Worm (Caenorhabditis elegans): ENCODE data around the gene F42A9.7.

Gene F42A9.7

DNA sequence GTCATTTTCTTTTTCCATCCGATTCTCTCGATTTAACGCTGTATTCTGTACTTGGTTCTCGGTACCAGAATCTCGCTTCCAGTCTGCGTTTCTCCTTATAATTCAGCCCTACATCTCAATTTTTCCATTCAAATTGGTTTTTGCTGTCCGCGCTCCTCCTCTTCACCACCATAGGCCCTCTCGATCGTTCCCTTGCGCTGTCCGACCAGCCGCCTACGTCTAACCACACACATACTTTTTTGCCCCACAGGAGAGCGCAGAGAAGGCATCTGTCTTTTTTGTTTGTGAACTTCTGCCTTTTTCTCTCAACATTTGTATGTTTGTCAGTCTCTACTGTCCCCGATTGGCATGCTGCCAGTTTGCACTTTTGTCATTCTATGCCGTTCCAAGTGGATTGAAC, 10.4 kb upstream of the F42A9.7 start, which contains the start of gene F42A9.11 (continued):
- TF ChIP-seq rec-8 (tag; optimal IDR thresholded peaks at IDR 0.05) (no peak), mcd-1 (GFP tag; IDR thresholded peaks at IDR 0.05) (peak; percentile 35), F33H1.4 (GFP tag; IDR thresholded peaks at IDR 0.05) (no peak), T26A5.8 (tag; optimal IDR thresholded peaks at IDR 0.05) (no peak), ceh-58 (GFP tag; IDR thresholded peaks at IDR 0.05) (no peak), ceh-100 (GFP tag; IDR thresholded peaks at IDR 0.05) (no peak), hrde-1 (tag; optimal IDR thresholded peaks at IDR 0.05; ENCODE audit: borderline replicate concordance) (no peak), lin-26 (GFP tag; IDR thresholded peaks at IDR 0.05) (peak; percentile 62; the same call in 1 of the 2 replicates), lsl-1 (GFP tag; optimal IDR thresholded peaks at IDR 0.05) (no peak), him-1 (tag; optimal IDR thresholded peaks at IDR 0.05) (no peak), ztf-3 (GFP tag; optimal IDR thresholded peaks at IDR 0.05) (no peak), let-526 (GFP tag; IDR thresholded peaks at IDR 0.05) (no peak), sea-2 (GFP tag; IDR thresholded peaks at IDR 0.05) (no peak), F23B12.7 (tag; optimal IDR thresholded peaks at IDR 0.05; ENCODE audit: insufficient read depth) (no peak), ceh-40 (GFP tag; IDR thresholded peaks at IDR 0.05) (no peak), pbrm-1 (GFP tag; IDR thresholded peaks at IDR 0.05) (no peak), bed-1 (GFP tag; IDR thresholded peaks at IDR 0.05) (no peak), madf-3 (GFP tag; IDR thresholded peaks at IDR 0.05) (no peak), nfya-1 (tag; optimal IDR thresholded peaks at IDR 0.05; ENCODE audit: borderline replicate concordance, insufficient read depth) (no peak), F55B11.4 (tag; optimal IDR thresholded peaks at IDR 0.05; ENCODE audit: borderline replicate concordance, insufficient read depth) (no peak), dpff-1 (tag; optimal IDR thresholded peaks at IDR 0.05) (no peak), mes-4 (tag; optimal IDR thresholded peaks at IDR 0.05) (no peak), nfya-2 (GFP tag; IDR thresholded peaks at IDR 0.05) (no peak), D2030.7 (GFP tag; IDR thresholded peaks at IDR 0.05) (no peak), ztf-26 (tag; optimal IDR thresholded peaks at IDR 0.05) (no peak), dox-1 (GFP tag; IDR thresholded peaks at IDR 0.05) (peak; percentile 29; the same call in 1 of the 2 replicates), aptf-2 (GFP tag; conservative IDR thresholded peaks at IDR 0.05) (no peak), zfh-2 (GFP tag; conservative IDR thresholded peaks at IDR 0.05) (peak; percentile 89), attf-5 (GFP tag; optimal IDR thresholded peaks at IDR 0.05) (peak; percentile 47), lin-40 (tag; optimal IDR thresholded peaks at IDR 0.05) (peak; percentile 12), egrh-3 (GFP tag; IDR thresholded peaks at IDR 0.05) (no peak), B0336.3 (GFP tag; IDR thresholded peaks at IDR 0.05) (0 out of 2 replicates have a peak, but pooled peaks have one; percentile 28)

DNA sequence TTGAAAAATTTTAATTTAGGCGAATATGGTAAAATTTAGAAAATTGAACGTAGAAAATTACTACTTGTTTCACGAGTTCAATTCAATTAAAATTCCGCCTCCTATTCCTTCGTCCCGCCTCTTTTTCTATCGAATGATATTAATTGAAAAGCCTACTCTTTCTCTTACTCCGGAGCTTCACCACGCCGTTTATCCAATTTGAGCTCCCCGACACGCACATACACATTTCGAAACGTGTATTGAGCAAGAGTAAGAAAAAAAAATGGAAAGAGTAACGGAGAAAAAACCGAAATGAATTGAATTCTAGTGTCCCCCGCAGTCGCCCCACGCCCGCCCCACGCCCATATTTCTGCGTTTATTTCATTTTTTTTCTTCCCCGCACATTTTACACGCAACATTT, 9.3 kb upstream of the F42A9.7 start:
- TF ChIP-seq xnd-1 (tag; optimal IDR thresholded peaks at IDR 0.05) (no peak), let-526 (GFP tag; IDR thresholded peaks at IDR 0.05) (0 out of 2 replicates have a peak, but pooled peaks have one; percentile 7), hrde-1 (tag; optimal IDR thresholded peaks at IDR 0.05; ENCODE audit: borderline replicate concordance) (no peak), cebp-1 (GFP tag; IDR thresholded peaks at IDR 0.05) (no peak), cebp-1 (tag; optimal IDR thresholded peaks at IDR 0.05) (peak; percentile 18), pbrm-1 (GFP tag; IDR thresholded peaks at IDR 0.05) (0 out of 2 replicates have a peak, but pooled peaks have one; percentile 52), ekl-4 (GFP tag; IDR thresholded peaks at IDR 0.05) (0 out of 2 replicates have a peak, but pooled peaks have one; percentile 25)

DNA sequence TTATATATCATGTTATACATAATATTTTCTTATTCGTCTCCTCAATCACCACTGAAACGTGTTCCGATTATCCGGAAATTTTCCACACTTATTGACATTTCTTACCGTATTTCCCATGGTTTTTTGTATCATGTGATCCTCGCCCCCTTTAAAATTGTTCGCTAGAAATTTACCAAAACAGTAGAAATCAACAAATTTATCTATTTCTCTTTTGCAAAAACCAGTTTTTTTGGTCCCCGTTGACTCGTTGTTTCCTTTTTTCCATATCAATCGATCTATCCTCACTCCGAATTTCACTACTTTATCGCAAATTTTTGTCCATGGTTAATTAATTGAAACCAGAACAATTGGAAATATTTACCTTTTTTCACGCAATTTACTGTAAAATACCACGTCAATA, 8.8 kb upstream of the F42A9.7 start:
- TF ChIP-seq fkh-3 (tag; optimal IDR thresholded peaks at IDR 0.05) (no peak), zim-3 (tag; optimal IDR thresholded peaks at IDR 0.05) (no peak), dox-1 (GFP tag; IDR thresholded peaks at IDR 0.05) (no peak), hmg-20 (GFP tag; IDR thresholded peaks at IDR 0.05) (no peak), K11D2.4 (GFP tag; IDR thresholded peaks at IDR 0.05) (no peak), nhr-80 (tag; optimal IDR thresholded peaks at IDR 0.05) (no peak), egl-18 (GFP tag; IDR thresholded peaks at IDR 0.05) (no peak), dpff-1 (tag; optimal IDR thresholded peaks at IDR 0.05) (no peak), pbrm-1 (GFP tag; IDR thresholded peaks at IDR 0.05) (no peak), ztf-3 (GFP tag; optimal IDR thresholded peaks at IDR 0.05) (no peak), mxl-1 (tag; optimal IDR thresholded peaks at IDR 0.05) (no peak), lin-40 (tag; optimal IDR thresholded peaks at IDR 0.05) (no peak), madf-6 (GFP tag; IDR thresholded peaks at IDR 0.05) (no peak), F23B12.7 (tag; optimal IDR thresholded peaks at IDR 0.05; ENCODE audit: insufficient read depth) (no peak), F55B11.4 (tag; optimal IDR thresholded peaks at IDR 0.05; ENCODE audit: borderline replicate concordance, insufficient read depth) (no peak), nfya-2 (GFP tag; IDR thresholded peaks at IDR 0.05) (no peak)

Measured in whole organism, young adult.